Worm (Caenorhabditis elegans): Measurements from ENCODE around the gene crh-1.

The crh-1 gene

ce11 chrIII:11657185-11657817 is at the start of gene crh-1:
TSS of gene crh-1 (plus strand) at chrIII:11657767.
- TF ChIP-seq lin-39 (tag; optimal IDR thresholded peaks at IDR 0.05) (no peak), zag-1 (tag; optimal IDR thresholded peaks at IDR 0.05) (peak; percentile 30), sma-3 (GFP tag; optimal IDR thresholded peaks at IDR 0.05) (peak; percentile 60), ceh-82 (tag; optimal IDR thresholded peaks at IDR 0.05) (peak; percentile 23), nhr-10 (tag; optimal IDR thresholded peaks at IDR 0.05) (peak; percentile 71), lsy-2 (tag; optimal IDR thresholded peaks at IDR 0.05) (peak; percentile 76 to 89), sem-4 (tag; optimal IDR thresholded peaks at IDR 0.05) (peak; percentile 90), gmeb-1 (tag; optimal IDR thresholded peaks at IDR 0.05) (peak; percentile 86), ztf-4 (tag; optimal IDR thresholded peaks at IDR 0.05) (peak; percentile 68), unc-62 (GFP tag; optimal IDR thresholded peaks at IDR 0.05) (no peak), nhr-11 (tag; optimal IDR thresholded peaks at IDR 0.05) (no peak), nhr-129 (tag; optimal IDR thresholded peaks at IDR 0.05) (peak; percentile 69), mdl-1 (tag; optimal IDR thresholded peaks at IDR 0.05) (peak in 1 of 2 experiments; percentile 56), crh-2 (tag; optimal IDR thresholded peaks at IDR 0.05) (peak; percentile 89), lin-13 (GFP tag; optimal IDR thresholded peaks at IDR 0.05) (peak; percentile 78), dmd-4 (tag; optimal IDR thresholded peaks at IDR 0.05) (no peak), blmp-1 (tag; optimal IDR thresholded peaks at IDR 0.05; ENCODE audit: insufficient read depth) (peak; percentile 33), lin-11 (tag; optimal IDR thresholded peaks at IDR 0.05) (peak; percentile 21), mab-5 (tag; optimal IDR thresholded peaks at IDR 0.05) (peak; percentile 78), ZK546.5 (tag; optimal IDR thresholded peaks at IDR 0.05) (no peak), egl-27 (tag; optimal IDR thresholded peaks at IDR 0.05) (peak; percentile 66), snpc-4 (tag; optimal IDR thresholded peaks at IDR 0.05) (peak; percentile 46), fos-1 (tag; optimal IDR thresholded peaks at IDR 0.05) (peak; percentile 45), F13H6.1 (tag; optimal IDR thresholded peaks at IDR 0.05) (peak; percentile 76), nhr-25 (tag; optimal IDR thresholded peaks at IDR 0.05) (peak; percentile 80), C34F6.9 (tag; optimal IDR thresholded peaks at IDR 0.05) (peak; percentile 91), unc-55 (GFP tag; optimal IDR thresholded peaks at IDR 0.05) (peak; percentile 75), ama-1 (optimal IDR thresholded peaks at IDR 0.05) (no peak), alr-1 (tag; optimal IDR thresholded peaks at IDR 0.05) (no peak), nhr-237 (tag; optimal IDR thresholded peaks at IDR 0.05) (no peak), nhr-77 (tag; optimal IDR thresholded peaks at IDR 0.05) (no peak), nhr-6 (tag; optimal IDR thresholded peaks at IDR 0.05) (peak; percentile 73), nhr-21 (tag; optimal IDR thresholded peaks at IDR 0.05) (peak; percentile 46), sma-9 (GFP tag; optimal IDR thresholded peaks at IDR 0.05) (peak; percentile 84), sma-9 (tag; optimal IDR thresholded peaks at IDR 0.05) (no peak)

DNA sequence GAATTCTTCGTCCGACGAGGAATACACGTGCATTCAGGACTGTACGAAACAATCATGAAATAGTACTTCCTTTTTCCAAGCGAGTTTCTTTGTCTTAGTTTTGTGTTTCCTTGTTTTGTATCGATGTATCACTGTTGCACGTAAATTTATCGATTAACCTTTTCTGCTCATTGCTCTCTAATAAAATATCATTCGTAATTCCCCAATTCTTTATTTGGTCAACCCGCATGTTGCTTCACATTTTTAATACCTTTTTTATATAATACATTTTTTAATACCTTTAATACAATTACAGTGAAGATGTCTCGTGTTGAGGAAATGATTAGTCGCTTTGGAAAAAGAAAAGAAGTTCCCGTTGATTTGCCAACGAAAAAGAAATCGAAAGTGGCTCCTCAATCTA is 49.7 kb upstream of the crh-1 start, which contains the start of gene Y66D12A.1:
Gene Y66D12A.1, plus strand, starts transcription at position 301 of the 400 bp plus-strand sequence.
- TF ChIP-seq nhr-129 (tag; optimal IDR thresholded peaks at IDR 0.05) (no peak), lin-13 (GFP tag; optimal IDR thresholded peaks at IDR 0.05) (no peak), lin-11 (tag; optimal IDR thresholded peaks at IDR 0.05) (no peak), crh-2 (tag; optimal IDR thresholded peaks at IDR 0.05) (no peak), unc-62 (GFP tag; optimal IDR thresholded peaks at IDR 0.05) (no peak), mdl-1 (tag; optimal IDR thresholded peaks at IDR 0.05) (no peak), sem-4 (tag; optimal IDR thresholded peaks at IDR 0.05) (no peak), nhr-237 (tag; optimal IDR thresholded peaks at IDR 0.05) (no peak)

- no peak for TF ChIP-seq zag-1 (tag; optimal IDR thresholded peaks at IDR 0.05)
- TF ChIP-seq ztf-11 (tag; optimal IDR thresholded peaks at IDR 0.05), result no peak
- TF ChIP-seq elt-3 (tag; optimal IDR thresholded peaks at IDR 0.05), result no peak
- no peak for TF ChIP-seq R02D3.7 (tag; optimal IDR thresholded peaks at IDR 0.05)
- no peak for TF ChIP-seq dmd-4 (tag; optimal IDR thresholded peaks at IDR 0.05)
- TF ChIP-seq nhr-237 (tag; optimal IDR thresholded peaks at IDR 0.05), result no peak
- no peak for TF ChIP-seq elt-1 (tag; optimal IDR thresholded peaks at IDR 0.05)
- TF ChIP-seq alr-1 (tag; optimal IDR thresholded peaks at IDR 0.05), result no peak
- TF ChIP-seq unc-39 (tag; optimal IDR thresholded peaks at IDR 0.05), result no peak
- TF ChIP-seq ceh-16 (tag; optimal IDR thresholded peaks at IDR 0.05), result no peak
- no peak for TF ChIP-seq ama-1 (optimal IDR thresholded peaks at IDR 0.05)
- no peak for TF ChIP-seq skn-1 (tag; optimal IDR thresholded peaks at IDR 0.05)
- no peak for TF ChIP-seq mbf-1 (tag; optimal IDR thresholded peaks at IDR 0.05)
- no peak for TF ChIP-seq lin-13 (GFP tag; optimal IDR thresholded peaks at IDR 0.05)
Observed at ce11 chrIII:11609568-11609967, 48.0 kb upstream of the crh-1 start, which contains the start of gene Y66D12A.30. TSS of gene Y66D12A.30 (plus strand) at chrIII:11609868.
